Worm (Caenorhabditis elegans) whole organism, mixed stage, embryonic: ENCODE data around the gene ceh-76.

Source experiments
- M03D4.4 ChIP-seq: sonication (generic microtip); optimal IDR thresholded peaks from 2 replicates; lab custom pipeline; 2017; ENCODE audit warnings: mild to moderate bottlenecking, missing genetic modification characterization, missing compliant biosample characterization
- bed-3 ChIP-seq: fragments of 200-800 bp; sonication (Bioruptor generic); optimal IDR thresholded peaks from 3 replicates; lab custom pipeline; 2018; ENCODE audit warnings: mild to moderate bottlenecking, missing genetic modification characterization, moderate library complexity, missing compliant biosample characterization
- blmp-1 ChIP-seq: fragments of 150-350 bp; optimal IDR thresholded peaks from 2 replicates; lab custom pipeline; 2014; ENCODE audit warnings: missing biosample characterization, missing genetic modification characterization
- ceh-39 ChIP-seq: fragments of 150-350 bp; optimal IDR thresholded peaks from 2 replicates; lab custom pipeline; 2014; ENCODE audit warnings: missing biosample characterization, missing genetic modification characterization
- ceh-43 ChIP-seq: fragments of 200-800 bp; sonication (Bioruptor generic); optimal IDR thresholded peaks from 2 replicates; lab custom pipeline; 2018; ENCODE audit warnings: mild to moderate bottlenecking, missing genetic modification characterization, moderate library complexity, missing compliant biosample characterization
- ceh-83 ChIP-seq: fragments of 200-800 bp; sonication (Bioruptor generic); optimal IDR thresholded peaks from 2 replicates; lab custom pipeline; 2018; ENCODE audit warnings: mild to moderate bottlenecking, missing genetic modification characterization, missing compliant biosample characterization
- ces-1 ChIP-seq: fragments of 150-350 bp; optimal IDR thresholded peaks from 2 replicates; lab custom pipeline; 2014; ENCODE audit warnings: missing biosample characterization, missing genetic modification reagents, missing genetic modification characterization
- cnd-1 ChIP-seq: fragments of 200-800 bp; sonication (Bioruptor generic); optimal IDR thresholded peaks from 2 replicates; lab custom pipeline; 2018; ENCODE audit warnings: mild to moderate bottlenecking, missing genetic modification characterization, missing compliant biosample characterization
- drap-1 ChIP-seq: fragments of 200-800 bp; sonication (Bioruptor generic); optimal IDR thresholded peaks from 3 replicates; lab custom pipeline; 2018; ENCODE audit warnings: mild to moderate bottlenecking, missing genetic modification characterization, missing compliant biosample characterization
- elt-1 ChIP-seq: sonication (generic microtip); optimal IDR thresholded peaks from 2 replicates; lab custom pipeline; 2017; ENCODE audit warnings: missing genetic modification characterization, mild to moderate bottlenecking, missing compliant biosample characterization, antibody characterized with exemption, moderate library complexity, borderline replicate concordance; ENCODE audit not compliant: insufficient read depth
- ham-2 ChIP-seq: fragments of 200-800 bp; sonication (Bioruptor generic); optimal IDR thresholded peaks from 2 replicates; lab custom pipeline; 2018; ENCODE audit warnings: mild to moderate bottlenecking, missing genetic modification characterization, missing compliant biosample characterization
- hlh-1 ChIP-seq: fragments of 150-350 bp; optimal IDR thresholded peaks from 2 replicates; lab custom pipeline; 2014; ENCODE audit warnings: missing biosample characterization, missing genetic modification reagents, missing genetic modification characterization
- lin-13 ChIP-seq: fragments of 150-350 bp; optimal IDR thresholded peaks from 2 replicates; lab custom pipeline; 2014; ENCODE audit warnings: missing biosample characterization, missing genetic modification characterization
- lin-32 ChIP-seq: fragments of 200-800 bp; sonication (Bioruptor generic); optimal IDR thresholded peaks from 2 replicates; lab custom pipeline; 2018; ENCODE audit warnings: mild to moderate bottlenecking, missing genetic modification characterization, missing compliant biosample characterization
- lsy-2 ChIP-seq: fragments of 150-350 bp; optimal IDR thresholded peaks from 2 replicates; lab custom pipeline; 2014; ENCODE audit warnings: missing biosample characterization, missing genetic modification characterization
- mab-5 ChIP-seq: fragments of 150-350 bp; optimal IDR thresholded peaks from 2 replicates; lab custom pipeline; 2014; ENCODE audit warnings: missing biosample characterization, missing genetic modification characterization
- mls-2 ChIP-seq: sonication (generic microtip); optimal IDR thresholded peaks from 2 replicates; lab custom pipeline; 2016; ENCODE audit warnings: mild to moderate bottlenecking, missing genetic modification characterization, moderate library complexity, missing compliant biosample characterization
- nhr-12 ChIP-seq: fragments of 150-350 bp; optimal IDR thresholded peaks from 2 replicates; lab custom pipeline; 2014; ENCODE audit warnings: missing biosample characterization, missing genetic modification characterization
- nhr-237 ChIP-seq: fragments of 150-350 bp; optimal IDR thresholded peaks from 2 replicates; lab custom pipeline; 2014; ENCODE audit warnings: missing biosample characterization, missing genetic modification characterization
- nhr-28 ChIP-seq: fragments of 150-350 bp; optimal IDR thresholded peaks from 2 replicates; lab custom pipeline; 2014; ENCODE audit warnings: missing biosample characterization, missing genetic modification characterization
- nhr-76 ChIP-seq: sonication (generic microtip); optimal IDR thresholded peaks from 2 replicates; lab custom pipeline; 2017; ENCODE audit warnings: missing biosample characterization, missing genetic modification characterization
- pha-4 ChIP-seq: fragments of 150-350 bp; optimal IDR thresholded peaks from 2 replicates; lab custom pipeline; 2018; ENCODE audit warnings: missing biosample characterization, missing genetic modification reagents, missing genetic modification characterization
- sem-2 ChIP-seq: fragments of 200-800 bp; sonication (Bioruptor generic); optimal IDR thresholded peaks from 2 replicates; lab custom pipeline; 2018; ENCODE audit warnings: mild to moderate bottlenecking, missing genetic modification characterization, missing compliant biosample characterization
- snpc-4 ChIP-seq: fragments of 150-350 bp; optimal IDR thresholded peaks from 2 replicates; lab custom pipeline; 2014; ENCODE audit warnings: missing biosample characterization, missing genetic modification characterization
- sptf-1 ChIP-seq: sonication (generic microtip); optimal IDR thresholded peaks from 2 replicates; lab custom pipeline; 2017; ENCODE audit warnings: mild to moderate bottlenecking, missing genetic modification characterization, moderate library complexity, missing compliant biosample characterization
- tbx-8 ChIP-seq: fragments of 200-800 bp; sonication (Bioruptor generic); optimal IDR thresholded peaks from 2 replicates; lab custom pipeline; 2018; ENCODE audit warnings: mild to moderate bottlenecking, missing genetic modification characterization, moderate library complexity, missing compliant biosample characterization
- unc-120 ChIP-seq: sonication (generic microtip); optimal IDR thresholded peaks from 2 replicates; lab custom pipeline; 2017; ENCODE audit warnings: missing genetic modification characterization, missing compliant biosample characterization; ENCODE audit not compliant: poor library complexity, severe bottlenecking
- unc-39 ChIP-seq: fragments of 150-350 bp; optimal IDR thresholded peaks from 2 replicates; lab custom pipeline; 2014; ENCODE audit warnings: missing biosample characterization, missing genetic modification characterization
- unc-62 ChIP-seq: fragments of 150-350 bp; optimal IDR thresholded peaks from 2 replicates; lab custom pipeline; 2014; ENCODE audit warnings: missing biosample characterization, missing genetic modification reagents, missing genetic modification characterization
- zip-8 ChIP-seq: fragments of 150-350 bp; optimal IDR thresholded peaks from 2 replicates; lab custom pipeline; 2014; ENCODE audit warnings: missing biosample characterization, missing genetic modification characterization
- ztf-11 ChIP-seq: fragments of 150-350 bp; optimal IDR thresholded peaks from 2 replicates; lab custom pipeline; 2014; ENCODE audit warnings: missing biosample characterization, missing genetic modification characterization

ceh-76 gene

DNA sequence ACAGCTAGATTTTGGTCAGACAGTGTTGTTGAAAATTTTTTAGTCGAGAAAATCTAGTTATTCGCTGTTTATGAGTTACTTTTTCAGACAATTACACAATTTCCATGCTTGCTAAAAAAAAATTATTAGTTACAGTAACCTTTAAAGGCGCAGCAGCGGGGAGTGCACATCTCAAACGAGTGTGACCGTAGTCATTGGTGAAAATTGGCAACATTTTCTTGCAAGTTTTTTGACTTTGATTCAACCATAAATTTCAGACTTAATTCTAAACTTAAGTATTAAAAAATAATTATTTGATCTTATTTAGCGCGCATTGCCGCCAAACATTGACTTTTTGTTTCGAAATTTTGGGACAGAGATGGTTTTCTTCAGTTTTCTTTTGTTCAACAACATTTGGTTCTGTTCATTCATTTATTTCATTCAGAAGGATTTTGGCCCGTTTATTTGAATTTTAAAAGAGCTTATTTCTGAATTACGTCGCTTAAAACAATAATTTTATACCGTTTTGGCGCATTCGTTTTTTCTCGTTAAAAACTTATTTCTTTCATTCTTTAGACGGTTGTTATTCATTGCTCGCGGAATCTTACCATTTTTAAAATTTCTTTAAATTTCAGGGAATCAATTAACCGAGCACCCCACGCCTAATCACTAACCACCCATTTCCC, 34.5 kb upstream of the ceh-76 start, which contains the start of gene oma-2:
Gene oma-2 (plus strand): TSS at position 615 of the 665 bp plus-strand sequence.
- TF ChIP-seq nhr-12 (tag; lab: Kevin White, UChicago) (no peak), drap-1 (no peak), blmp-1 (tag; lab: Kevin White, UChicago) (no peak), cnd-1 (tag; lab: Kevin White, UChicago) (no peak), hlh-1 (no peak), mls-2 (tag; lab: Kevin White, UChicago) (no peak), unc-62 (GFP tag; lab: Kevin White, UChicago) (no peak), ztf-11 (tag; lab: Kevin White, UChicago) (no peak)

DNA sequence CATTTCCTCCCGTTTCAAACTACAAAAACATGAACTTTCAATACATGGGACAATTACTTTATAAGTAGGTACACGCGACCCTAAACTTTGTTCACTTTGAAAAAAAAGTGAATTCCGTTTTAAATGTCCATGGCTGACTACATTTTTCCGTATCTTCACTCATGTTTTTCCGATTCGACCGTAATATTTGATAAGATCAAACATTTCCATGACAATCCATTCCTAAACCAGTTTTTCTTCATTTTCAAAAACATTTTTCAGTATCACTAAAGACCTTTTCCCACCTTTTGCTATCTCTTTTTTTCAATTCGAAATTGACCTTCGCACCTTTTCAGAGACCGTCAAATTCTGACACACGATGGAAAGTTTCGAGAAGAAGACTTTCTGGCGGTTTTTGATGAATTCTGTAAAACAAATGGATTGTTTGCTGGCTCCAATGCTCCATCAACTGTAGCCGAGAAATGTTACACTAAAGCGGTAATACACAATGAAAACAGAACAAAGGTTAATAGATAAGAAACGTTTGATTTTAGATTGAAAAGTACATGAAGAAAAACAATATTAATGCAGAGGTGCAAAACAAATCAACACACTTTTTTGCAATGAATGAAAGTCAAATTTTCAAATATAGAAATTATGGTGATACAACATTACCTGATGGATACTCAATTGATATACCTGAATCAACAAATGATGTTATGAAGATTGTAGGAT, 33.1 kb upstream of the ceh-76 start:
- TF ChIP-seq hlh-1 (no peak), ceh-43 (GFP tag; lab: Kevin White, UChicago) (no peak), mls-2 (tag; lab: Kevin White, UChicago) (no peak), lin-32 (GFP tag; lab: Kevin White, UChicago) (no peak), lsy-2 (tag; lab: Kevin White, UChicago) (no peak), ham-2 (no peak), zip-8 (tag; lab: Kevin White, UChicago) (no peak), unc-120 (tag; lab: Kevin White, UChicago) (no peak), mab-5 (tag; lab: Kevin White, UChicago) (no peak), ces-1 (GFP tag; lab: Kevin White, UChicago) (no peak), elt-1 (tag; lab: Kevin White, UChicago) (no peak), M03D4.4 (tag; lab: Kevin White, UChicago) (no peak), nhr-28 (tag; lab: Kevin White, UChicago) (no peak), ztf-11 (tag; lab: Kevin White, UChicago) (no peak), unc-39 (tag; lab: Kevin White, UChicago) (no peak), ceh-39 (no peak), sem-2 (GFP tag; lab: Kevin White, UChicago) (no peak), snpc-4 (tag; lab: Kevin White, UChicago) (no peak)
- TF ChIP-seq, all 35 proteins: peak for 0

DNA sequence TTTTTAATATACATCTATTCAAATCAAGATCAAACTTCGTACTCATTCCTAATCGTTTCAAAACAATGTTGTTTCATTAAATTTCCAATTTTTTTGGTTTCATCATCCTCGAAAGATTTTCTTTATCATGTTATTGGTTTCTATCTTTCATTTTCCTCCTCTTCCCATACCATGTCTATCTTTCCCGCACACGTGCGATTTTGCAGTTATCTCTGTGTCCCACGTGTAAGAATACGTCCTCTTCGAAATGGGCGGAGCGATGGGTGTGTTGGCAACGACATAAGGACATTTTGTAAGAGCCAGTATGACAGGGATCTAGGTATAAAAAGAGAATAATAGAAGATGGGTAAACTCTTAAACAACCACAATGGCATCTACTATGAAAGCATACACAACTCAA, 31.9 kb upstream of the ceh-76 start, which contains the start of gene F43H9.4:
Gene F43H9.4 (plus strand): TSS at position 366 of the 400 bp plus-strand sequence.
- TF ChIP-seq nhr-237 (tag; lab: Kevin White, UChicago) (no peak), sem-2 (GFP tag; lab: Kevin White, UChicago) (no peak), lin-13 (tag; lab: Kevin White, UChicago) (no peak), lsy-2 (tag; lab: Kevin White, UChicago) (no peak), ces-1 (GFP tag; lab: Kevin White, UChicago) (no peak), mab-5 (tag; lab: Kevin White, UChicago) (no peak), nhr-28 (tag; lab: Kevin White, UChicago) (no peak), cnd-1 (tag; lab: Kevin White, UChicago) (no peak), hlh-1 (no peak), nhr-12 (tag; lab: Kevin White, UChicago) (no peak), unc-120 (tag; lab: Kevin White, UChicago) (no peak), pha-4 (tag; lab: Kevin White, UChicago) (no peak), ceh-39 (no peak), unc-39 (tag; lab: Kevin White, UChicago) (no peak), ham-2 (no peak), snpc-4 (tag; lab: Kevin White, UChicago) (no peak), ceh-83 (no peak), ztf-11 (tag; lab: Kevin White, UChicago) (no peak), sptf-1 (tag; lab: Kevin White, UChicago) (no peak)

DNA sequence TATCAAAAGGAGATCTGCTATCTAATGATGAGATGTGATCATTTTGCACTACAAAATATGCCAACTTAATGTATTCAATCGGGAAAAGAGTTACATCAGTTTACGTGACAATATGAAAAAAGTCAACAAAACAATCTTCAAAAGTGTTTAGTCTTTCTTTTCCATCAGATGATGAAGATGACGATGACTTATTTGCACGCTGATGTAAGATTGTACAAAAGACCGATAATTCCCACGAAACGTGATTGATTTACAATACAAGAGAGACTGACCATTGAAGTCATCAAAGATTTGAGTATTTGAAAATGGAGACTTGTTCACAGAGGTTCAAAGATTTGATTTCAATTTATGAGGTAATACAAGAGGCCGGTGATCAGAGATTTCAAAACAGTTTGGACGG, 30.8 kb upstream of the ceh-76 start:
- TF ChIP-seq nhr-76 (no peak), tbx-8 (GFP tag; lab: Kevin White, UChicago) (no peak), bed-3 (no peak), M03D4.4 (tag; lab: Kevin White, UChicago) (no peak), unc-120 (tag; lab: Kevin White, UChicago) (no peak)
